Fruit fly (Drosophila melanogaster) whole organism, pupa: ENCODE results near the gene aph-1.

ENCODE experiments used
- CG10348 ChIP-seq: fragments of 200-800 bp; sonication (Bioruptor generic); IDR thresholded peaks from 2 replicates; pipeline ENCODE4 v1.3.6; 2022; ENCODE audit warnings: missing biosample characterization, missing genetic modification characterization
- CG12605 ChIP-seq: fragments of 200-800 bp; sonication (Bioruptor generic); IDR thresholded peaks from 2 replicates; pipeline ENCODE4 v1.3.6; 2022; ENCODE audit warnings: missing biosample characterization, missing genetic modification characterization
- CG13204 ChIP-seq: fragments of 200-800 bp; sonication (Bioruptor generic); optimal IDR thresholded peaks from 2 replicates; lab custom pipeline; 2018; ENCODE audit warnings: missing biosample characterization, mild to moderate bottlenecking, missing genetic modification characterization, moderate library complexity
- CG14655 ChIP-seq: fragments of 200-800 bp; sonication (Bioruptor generic); optimal IDR thresholded peaks from 3 replicates; lab custom pipeline; 2017; ENCODE audit warnings: mild to moderate bottlenecking, missing biosample characterization, missing genetic modification reagents, missing genetic modification characterization
- CG15710 ChIP-seq: fragments of 200-800 bp; sonication (Bioruptor generic); optimal IDR thresholded peaks from 2 replicates; lab custom pipeline; 2018; ENCODE audit warnings: missing biosample characterization, mild to moderate bottlenecking, missing genetic modification characterization, moderate library complexity
- CG17806 ChIP-seq: fragments of 200-800 bp; sonication (Bioruptor generic); optimal IDR thresholded peaks from 2 replicates; lab custom pipeline; 2018; ENCODE audit warnings: missing biosample characterization, mild to moderate bottlenecking, missing genetic modification characterization, moderate library complexity
- CG32121 ChIP-seq: fragments of 200-800 bp; sonication (Bioruptor generic); IDR thresholded peaks from 2 replicates; pipeline ENCODE4 v1.3.6; 2022; ENCODE audit warnings: missing biosample characterization, missing genetic modification characterization
- CG34367 ChIP-seq: fragments of 200-800 bp; sonication (Bioruptor generic); optimal IDR thresholded peaks from 2 replicates; lab custom pipeline; 2018; ENCODE audit warnings: missing biosample characterization, mild to moderate bottlenecking, missing genetic modification characterization
- CG4496 ChIP-seq: fragments of 200-800 bp; sonication (Bioruptor generic); IDR thresholded peaks from 3 replicates; pipeline ENCODE4 v1.3.6; 2022; ENCODE audit warnings: missing biosample characterization, missing genetic modification characterization
- CG8159 ChIP-seq: fragments of 200-800 bp; sonication (Bioruptor generic); optimal IDR thresholded peaks from 3 replicates; lab custom pipeline; 2018; ENCODE audit warnings: missing biosample characterization, mild to moderate bottlenecking, missing genetic modification characterization, moderate library complexity
- CG8301 ChIP-seq: fragments of 200-800 bp; sonication (Bioruptor generic); optimal IDR thresholded peaks from 2 replicates; lab custom pipeline; 2018; ENCODE audit warnings: missing biosample characterization, mild to moderate bottlenecking, missing genetic modification characterization
- CG9948 ChIP-seq: fragments of 200-800 bp; sonication (Bioruptor generic); optimal IDR thresholded peaks from 2 replicates; lab custom pipeline; 2018; ENCODE audit warnings: missing biosample characterization, mild to moderate bottlenecking, missing genetic modification characterization, moderate library complexity
- D1 ChIP-seq: fragments of 200-800 bp; sonication (Bioruptor generic); optimal IDR thresholded peaks from 2 replicates; lab custom pipeline; 2018; ENCODE audit warnings: missing biosample characterization, mild to moderate bottlenecking, missing genetic modification characterization, moderate library complexity
- EcR ChIP-seq: fragments of 200-800 bp; sonication (Bioruptor generic); optimal IDR thresholded peaks from 3 replicates; lab custom pipeline; 2019; ENCODE audit warnings: missing biosample characterization, missing genetic modification characterization, mild to moderate bottlenecking, moderate library complexity, missing genetic modification reagents
- Ets98B ChIP-seq: fragments of 200-800 bp; sonication (Bioruptor generic); IDR thresholded peaks from 2 replicates; pipeline ENCODE4 v1.3.6; 2022; ENCODE audit warnings: missing biosample characterization, missing genetic modification characterization
- Pif1A ChIP-seq: fragments of 200-800 bp; sonication (Bioruptor generic); optimal IDR thresholded peaks from 3 replicates; lab custom pipeline; 2016; ENCODE audit warnings: missing biosample characterization, missing genetic modification characterization
- Pif1B ChIP-seq: fragments of 200-800 bp; sonication (Bioruptor generic); optimal IDR thresholded peaks from 3 replicates; lab custom pipeline; 2016; ENCODE audit warnings: missing biosample characterization, missing genetic modification characterization
- Snoo ChIP-seq: fragments of 200-800 bp; sonication (Bioruptor generic); optimal IDR thresholded peaks from 3 replicates; lab custom pipeline; 2017; ENCODE audit warnings: missing biosample characterization, mild to moderate bottlenecking, missing genetic modification characterization, inconsistent platforms
- fd96Ca ChIP-seq: fragments of 200-800 bp; sonication (Bioruptor generic); IDR thresholded peaks from 3 replicates; pipeline ENCODE4 v1.3.6; 2022; ENCODE audit warnings: missing biosample characterization, missing genetic modification characterization
- gl ChIP-seq: fragments of 200-800 bp; sonication (Bioruptor generic); optimal IDR thresholded peaks from 2 replicates; lab custom pipeline; 2018; ENCODE audit warnings: missing biosample characterization, mild to moderate bottlenecking, missing genetic modification characterization
- rn ChIP-seq: fragments of 200-800 bp; sonication (Bioruptor generic); IDR thresholded peaks from 2 replicates; pipeline ENCODE4 v1.3.6; 2022; ENCODE audit warnings: missing biosample characterization, missing genetic modification characterization

The aph-1 gene

dm6 chr2L:2751085-2751710 is 14.8 kb upstream of the aph-1 start:
- TF ChIP-seq CG13204 (GFP tag; lab: Kevin White, UChicago) (peak; percentile 87), CG17806 (tag; lab: Kevin White, UChicago) (no peak), EcR (GFP tag; lab: Kevin White, UChicago) (peak; percentile 52)
- TF ChIP-seq, all 21 proteins: peak for 2

DNA sequence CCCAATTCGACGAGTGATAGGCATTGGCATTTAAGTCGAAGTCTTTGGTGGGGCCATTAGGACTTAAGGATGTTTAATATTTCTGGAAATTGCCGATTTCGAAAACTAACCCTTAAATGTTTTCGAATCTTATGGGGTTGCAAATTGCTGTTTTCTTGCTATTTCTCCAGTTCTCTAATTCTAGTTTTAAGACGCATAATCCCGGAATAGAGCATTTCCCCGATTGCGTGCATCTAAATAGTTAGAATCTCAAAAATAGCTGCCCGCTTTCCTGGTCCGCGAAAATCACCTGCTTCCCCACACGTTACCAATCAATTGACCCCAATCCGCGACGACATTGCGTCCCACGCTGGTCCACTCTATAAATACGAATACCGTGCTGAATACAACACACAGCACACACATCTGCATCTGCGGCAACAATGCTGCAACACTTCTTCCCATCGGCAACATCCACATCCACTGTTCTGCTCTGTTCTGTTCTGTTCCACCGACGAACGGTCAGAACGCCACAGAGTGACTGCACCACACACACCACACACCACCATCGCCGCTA is 14.1 kb upstream of the aph-1 start, which contains the start of gene Bacc:
Bacc (plus strand) TSS at position 542 of the 556 bp plus-strand sequence.
- TF ChIP-seq CG8159 (tag; lab: Kevin White, UChicago) (peak; percentile 100), CG13204 (GFP tag; lab: Kevin White, UChicago) (peak; percentile 90), CG10348 (GFP tag; lab: Robert Waterston, UW) (no peak), CG9948 (tag; lab: Kevin White, UChicago) (peak; percentile 98), EcR (GFP tag; lab: Kevin White, UChicago) (no peak), CG4496 (GFP tag; lab: Robert Waterston, UW) (no peak), Pif1A (peak; percentile 99), CG34367 (tag; lab: Kevin White, UChicago) (peak; percentile 96), CG32121 (GFP tag; lab: Robert Waterston, UW) (no peak), CG12605 (no peak), CG17806 (tag; lab: Kevin White, UChicago) (peak; percentile 95), D1 (tag; lab: Kevin White, UChicago) (peak; percentile 98), CG14655 (GFP tag; lab: Kevin White, UChicago) (peak; percentile 99), rn (GFP tag; lab: Robert Waterston, UW) (no peak), CG8301 (tag; lab: Kevin White, UChicago) (peak; percentile 99), CG15710 (tag; lab: Kevin White, UChicago) (peak; percentile 98), fd96Ca (GFP tag; lab: Robert Waterston, UW) (no peak), Pif1B (GFP tag; lab: Kevin White, UChicago) (peak; percentile 98), Snoo (tag; lab: Kevin White, UChicago) (peak; percentile 97), Ets98B (GFP tag; lab: Robert Waterston, UW) (no peak), gl (tag; lab: Kevin White, UChicago) (peak; percentile 90)

dm6 chr2L:2752460-2753411 is 13.3 kb upstream of the aph-1 start, which contains the start of gene Pgk:
Gene Pgk (minus strand): TSS chr2L:2753068.
- TF ChIP-seq CG4496 (GFP tag; lab: Robert Waterston, UW) (no peak), CG17806 (tag; lab: Kevin White, UChicago) (peak; percentile 52), rn (GFP tag; lab: Robert Waterston, UW) (no peak), Snoo (tag; lab: Kevin White, UChicago) (peak; percentile 43), CG8159 (tag; lab: Kevin White, UChicago) (no peak), EcR (GFP tag; lab: Kevin White, UChicago) (peak; percentile 28), D1 (tag; lab: Kevin White, UChicago) (peak; percentile 2), CG10348 (GFP tag; lab: Robert Waterston, UW) (no peak), Ets98B (GFP tag; lab: Robert Waterston, UW) (no peak), CG9948 (tag; lab: Kevin White, UChicago) (peak; percentile 27), fd96Ca (GFP tag; lab: Robert Waterston, UW) (no peak), CG14655 (GFP tag; lab: Kevin White, UChicago) (peak; percentile 57), CG8301 (tag; lab: Kevin White, UChicago) (peak; percentile 48), CG34367 (tag; lab: Kevin White, UChicago) (peak; percentile 39), CG15710 (tag; lab: Kevin White, UChicago) (peak; percentile 37), CG13204 (GFP tag; lab: Kevin White, UChicago) (peak; percentile 20), Pif1B (GFP tag; lab: Kevin White, UChicago) (peak; percentile 74), CG32121 (GFP tag; lab: Robert Waterston, UW) (no peak), gl (tag; lab: Kevin White, UChicago) (no peak), Pif1A (peak; percentile 78), CG12605 (no peak)

DNA sequence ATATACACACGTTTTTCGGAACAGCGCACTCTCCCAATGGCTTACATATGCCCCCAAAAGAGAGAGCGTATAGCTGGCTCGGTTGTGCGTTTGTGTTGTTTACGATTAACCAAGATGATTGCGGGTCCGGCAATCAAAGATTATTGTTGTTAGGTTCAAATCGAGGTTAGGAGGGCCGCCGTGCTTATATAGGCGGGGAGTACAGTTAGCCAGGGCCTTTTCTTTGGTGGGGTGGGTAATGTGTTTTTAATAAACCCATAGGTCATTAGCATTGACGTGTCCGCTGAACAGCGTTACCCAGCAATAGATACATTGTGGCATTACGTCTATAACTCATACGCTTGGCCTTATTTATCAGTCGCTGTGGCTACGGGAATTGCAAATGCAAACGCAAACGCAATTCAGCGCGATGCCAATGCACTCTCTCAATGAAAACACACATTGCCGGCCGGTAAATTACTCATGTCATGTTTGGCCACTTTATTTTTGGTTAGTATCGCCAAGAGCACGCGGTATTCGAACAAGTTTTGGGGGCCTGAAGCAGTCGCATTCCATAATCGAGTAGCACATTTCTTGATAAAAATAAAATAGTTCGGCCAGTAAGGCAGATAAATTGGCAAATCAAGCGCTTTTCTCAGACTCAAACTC is 12.1 kb upstream of the aph-1 start:
- no peak for TF ChIP-seq fd96Ca (GFP tag; lab: Robert Waterston, UW)
- no peak for TF ChIP-seq CG9948 (tag; lab: Kevin White, UChicago)
- peak; percentile 78 for TF ChIP-seq EcR (GFP tag; lab: Kevin White, UChicago)
- TF ChIP-seq CG15710 (tag; lab: Kevin White, UChicago) = no peak
